Worm (Caenorhabditis elegans) whole organism, young adult: ENCODE data around the gene sra-6.

Experiments
- B0035.1 ChIP-seq: sonication (generic microtip); optimal IDR thresholded peaks from 2 replicates; lab custom pipeline; 2016; ENCODE audit warnings: missing genetic modification characterization, mild to moderate bottlenecking, missing compliant biosample characterization, missing genotype, missing genetic modification reagents
- C17E4.6 ChIP-seq: fragments of 200-800 bp; sonication (Bioruptor generic); IDR thresholded peaks from 2 replicates; pipeline ENCODE4 v1.3.6; 2022; ENCODE audit warnings: missing genetic modification reagents, missing genetic modification characterization, missing compliant biosample characterization
- D2030.7 ChIP-seq: fragments of 200-800 bp; sonication (Bioruptor generic); IDR thresholded peaks from 2 replicates; pipeline ENCODE4 v1.3.6; 2022; ENCODE audit warnings: missing genetic modification reagents, missing genetic modification characterization, missing compliant biosample characterization
- F33H1.4 ChIP-seq: fragments of 200-800 bp; sonication (Bioruptor generic); IDR thresholded peaks from 2 replicates; pipeline ENCODE4 v1.3.6; 2022; ENCODE audit warnings: missing genetic modification reagents, missing genetic modification characterization, missing compliant biosample characterization
- F37B4.10 ChIP-seq: fragments of 200-800 bp; sonication (Bioruptor generic); IDR thresholded peaks from 2 replicates; pipeline ENCODE4 v1.3.6; 2022; ENCODE audit warnings: missing genetic modification characterization, missing compliant biosample characterization
- F49E8.2 ChIP-seq: sonication (generic microtip); optimal IDR thresholded peaks from 3 replicates; lab custom pipeline; 2017; ENCODE audit warnings: missing genetic modification characterization, mild to moderate bottlenecking, missing compliant biosample characterization, antibody characterized with exemption, moderate library complexity; ENCODE audit not compliant: insufficient read depth
- F52B5.7 ChIP-seq: sonication (generic microtip); optimal IDR thresholded peaks from 2 replicates; lab custom pipeline; 2016; ENCODE audit warnings: mild to moderate bottlenecking, missing genetic modification characterization, missing compliant biosample characterization
- F57A8.1 ChIP-seq: fragments of 200-800 bp; sonication (Bioruptor generic); optimal IDR thresholded peaks from 2 replicates; lab custom pipeline; 2018; ENCODE audit warnings: mild to moderate bottlenecking, missing genetic modification characterization, moderate library complexity, missing compliant biosample characterization
- K11D2.4 ChIP-seq: fragments of 200-800 bp; sonication (Bioruptor generic); IDR thresholded peaks from 2 replicates; pipeline ENCODE4 v1.3.6; 2022; ENCODE audit warnings: missing genetic modification reagents, missing genetic modification characterization, missing compliant biosample characterization
- T26A5.8 ChIP-seq: sonication (generic microtip); optimal IDR thresholded peaks from 2 replicates; lab custom pipeline; 2016; ENCODE audit warnings: missing genetic modification characterization, missing compliant biosample characterization
- ama-1 ChIP-seq, 3 experiments: fragments of 150-350 bp in 1 of 3; sonication (generic microtip) in 2 of 3; optimal IDR thresholded peaks; 2 replicates each; lab custom pipeline; 2014 to 2018; ENCODE audit warnings: missing biosample characterization in 2 of 3, missing genetic modification characterization in 2 of 3, missing genetic modification reagents in 2 of 3
- atf-7 ChIP-seq: sonication (generic microtip); optimal IDR thresholded peaks from 2 replicates; lab custom pipeline; 2017; ENCODE audit warnings: mild to moderate bottlenecking, missing genetic modification characterization, missing compliant biosample characterization
- attf-5 ChIP-seq: fragments of 200-800 bp; sonication (Bioruptor generic); optimal IDR thresholded peaks from 2 replicates; lab custom pipeline; 2018; ENCODE audit warnings: mild to moderate bottlenecking, missing genetic modification characterization, missing compliant biosample characterization
- attf-6 ChIP-seq: fragments of 200-800 bp; sonication (Bioruptor generic); IDR thresholded peaks from 2 replicates; pipeline ENCODE4 v1.3.6; 2022; ENCODE audit warnings: missing genetic modification reagents, missing genetic modification characterization, missing compliant biosample characterization
- bed-1 ChIP-seq: fragments of 200-800 bp; sonication (Bioruptor generic); IDR thresholded peaks from 2 replicates; pipeline ENCODE4 v1.3.6; 2022; ENCODE audit warnings: missing genetic modification reagents, missing genetic modification characterization, missing compliant biosample characterization
- ccch-3 ChIP-seq: fragments of 200-800 bp; sonication (Bioruptor generic); optimal IDR thresholded peaks from 2 replicates; lab custom pipeline; 2018; ENCODE audit warnings: mild to moderate bottlenecking, missing genetic modification characterization, missing compliant biosample characterization
- cebp-2 ChIP-seq: fragments of 200-800 bp; sonication (Bioruptor generic); IDR thresholded peaks from 2 replicates; pipeline ENCODE4 v1.3.6; 2022; ENCODE audit warnings: missing genetic modification characterization, missing compliant biosample characterization
- chd-7 ChIP-seq: sonication (generic microtip); optimal IDR thresholded peaks from 2 replicates; lab custom pipeline; 2016; ENCODE audit warnings: mild to moderate bottlenecking, missing genetic modification characterization, moderate library complexity, missing compliant biosample characterization
- egl-44 ChIP-seq: fragments of 200-800 bp; sonication (Bioruptor generic); IDR thresholded peaks from 2 replicates; pipeline ENCODE4 v1.3.6; 2022; ENCODE audit warnings: missing genetic modification reagents, missing genetic modification characterization, missing compliant biosample characterization
- ets-4 ChIP-seq: fragments of 200-800 bp; sonication (Bioruptor generic); optimal IDR thresholded peaks from 2 replicates; lab custom pipeline; 2018; ENCODE audit warnings: mild to moderate bottlenecking, missing genetic modification characterization, missing compliant biosample characterization
- fkh-3 ChIP-seq: sonication (generic microtip); optimal IDR thresholded peaks from 2 replicates; lab custom pipeline; 2016; ENCODE audit warnings: mild to moderate bottlenecking, missing genetic modification characterization, missing compliant biosample characterization
- gei-17 ChIP-seq: fragments of 200-800 bp; sonication (Bioruptor generic); optimal IDR thresholded peaks from 2 replicates; lab custom pipeline; 2018; ENCODE audit warnings: mild to moderate bottlenecking, missing genetic modification characterization, missing compliant biosample characterization
- hlh-12 ChIP-seq: sonication (generic microtip); optimal IDR thresholded peaks from 2 replicates; lab custom pipeline; 2016; ENCODE audit warnings: missing genetic modification characterization, missing compliant biosample characterization
- let-607 ChIP-seq, 2 experiments: fragments of 200-800 bp in 1 of 2; sonication (Bioruptor generic) in 1 of 2; sonication (generic microtip) in 1 of 2; optimal IDR thresholded peaks; 2 replicates each; lab custom pipeline; 2016 to 2018; ENCODE audit warnings: mild to moderate bottlenecking in 2 of 2, missing compliant biosample characterization in 2 of 2, missing genetic modification characterization in 2 of 2, moderate library complexity in 2 of 2, missing genotype in 1 of 2
- lin-35 ChIP-seq, 3 experiments: fragments of 150-350 bp in 2 of 3; sonication (generic microtip) in 1 of 3; optimal IDR thresholded peaks; 2 replicates each; lab custom pipeline; 2014 to 2018; ENCODE audit warnings: missing biosample characterization in 3 of 3, missing genetic modification characterization in 3 of 3, missing genetic modification reagents in 3 of 3
- lin-40 ChIP-seq: sonication (generic microtip); optimal IDR thresholded peaks from 2 replicates; lab custom pipeline; 2016; ENCODE audit warnings: missing genetic modification characterization, mild to moderate bottlenecking, missing compliant biosample characterization, missing genotype, missing genetic modification reagents
- madf-10 ChIP-seq: sonication (generic microtip); optimal IDR thresholded peaks from 2 replicates; lab custom pipeline; 2016; ENCODE audit warnings: mild to moderate bottlenecking, missing genetic modification characterization, missing compliant biosample characterization
- madf-8 ChIP-seq: fragments of 200-800 bp; sonication (Bioruptor generic); conservative IDR thresholded peaks from 2 replicates; pipeline ENCODE4 v1.3.6; 2022; ENCODE audit warnings: missing genetic modification reagents, missing genetic modification characterization, missing compliant biosample characterization
- mcd-1 ChIP-seq: fragments of 200-800 bp; sonication (Bioruptor generic); IDR thresholded peaks from 2 replicates; pipeline ENCODE4 v1.3.6; 2022; ENCODE audit warnings: missing genetic modification reagents, missing genetic modification characterization, missing compliant biosample characterization
- mel-28 ChIP-seq: sonication (generic microtip); optimal IDR thresholded peaks from 2 replicates; lab custom pipeline; 2016; ENCODE audit warnings: borderline replicate concordance, mild to moderate bottlenecking, missing genetic modification characterization, missing compliant biosample characterization
- mxl-1 ChIP-seq: sonication (generic microtip); optimal IDR thresholded peaks from 2 replicates; lab custom pipeline; 2016; ENCODE audit warnings: missing genetic modification characterization, missing compliant biosample characterization
- nfya-1 ChIP-seq: sonication (generic microtip); optimal IDR thresholded peaks from 2 replicates; lab custom pipeline; 2017; ENCODE audit warnings: antibody characterized with exemption, missing compliant biosample characterization, missing genetic modification characterization, borderline replicate concordance; ENCODE audit not compliant: insufficient read depth
- nfya-2 ChIP-seq: fragments of 200-800 bp; sonication (Bioruptor generic); IDR thresholded peaks from 2 replicates; pipeline ENCODE4 v1.3.6; 2022; ENCODE audit warnings: missing genetic modification reagents, missing genetic modification characterization, missing compliant biosample characterization
- nhr-90 ChIP-seq: sonication (generic microtip); optimal IDR thresholded peaks from 2 replicates; lab custom pipeline; 2016; ENCODE audit warnings: missing genotype, mild to moderate bottlenecking, missing genetic modification characterization, missing compliant biosample characterization
- pha-4 ChIP-seq: fragments of 150-350 bp; sonication (generic microtip); optimal IDR thresholded peaks from 2 replicates; lab custom pipeline; 2014; ENCODE audit warnings: missing biosample characterization, missing genetic modification reagents, missing genetic modification characterization
- rpc-1 ChIP-seq, 2 experiments: fragments of 150-350 bp in 1 of 2; sonication (generic microtip) in 1 of 2; optimal IDR thresholded peaks; 2 replicates each; lab custom pipeline; 2014 to 2018; ENCODE audit warnings: missing biosample characterization in 1 of 2, missing genetic modification characterization in 1 of 2, missing genetic modification reagents in 1 of 2, missing genotype in 1 of 2
- snpc-3.4 ChIP-seq: sonication (generic microtip); optimal IDR thresholded peaks from 2 replicates; lab custom pipeline; 2017; ENCODE audit warnings: missing genetic modification characterization, mild to moderate bottlenecking, missing compliant biosample characterization, antibody characterized with exemption, moderate library complexity, missing genotype, missing genetic modification reagents
- sptf-2 ChIP-seq: fragments of 200-800 bp; sonication (Bioruptor generic); optimal IDR thresholded peaks from 2 replicates; lab custom pipeline; 2018; ENCODE audit warnings: mild to moderate bottlenecking, missing genetic modification characterization, missing compliant biosample characterization
- tbx-9 ChIP-seq: sonication (generic microtip); optimal IDR thresholded peaks from 2 replicates; lab custom pipeline; 2016; ENCODE audit warnings: borderline replicate concordance, missing genetic modification characterization, inconsistent platforms, missing compliant biosample characterization
- unc-62 ChIP-seq: fragments of 150-350 bp; optimal IDR thresholded peaks from 2 replicates; lab custom pipeline; 2014; ENCODE audit warnings: missing biosample characterization, missing genetic modification reagents, missing genetic modification characterization
- xnd-1 ChIP-seq: sonication (generic microtip); optimal IDR thresholded peaks from 2 replicates; lab custom pipeline; 2016; ENCODE audit warnings: missing genotype, missing genetic modification reagents, missing genetic modification characterization, missing compliant biosample characterization
- zfh-2 ChIP-seq: fragments of 200-800 bp; sonication (Bioruptor generic); conservative IDR thresholded peaks from 2 replicates; pipeline ENCODE4 v1.3.6; 2022; ENCODE audit warnings: missing genetic modification reagents, missing genetic modification characterization, missing compliant biosample characterization
- zim-3 ChIP-seq: sonication (generic microtip); optimal IDR thresholded peaks from 2 replicates; lab custom pipeline; 2017; ENCODE audit warnings: mild to moderate bottlenecking, missing genetic modification characterization, moderate library complexity, missing compliant biosample characterization
- ztf-18 ChIP-seq: sonication (generic microtip); optimal IDR thresholded peaks from 2 replicates; lab custom pipeline; 2016; ENCODE audit warnings: missing genotype, mild to moderate bottlenecking, missing genetic modification characterization, missing compliant biosample characterization
- ztf-28 ChIP-seq: fragments of 200-800 bp; sonication (Bioruptor generic); IDR thresholded peaks from 2 replicates; pipeline ENCODE4 v1.3.6; 2022; ENCODE audit warnings: missing genetic modification reagents, missing genetic modification characterization, missing compliant biosample characterization
- ztf-6 ChIP-seq: fragments of 200-800 bp; sonication (Bioruptor generic); IDR thresholded peaks from 2 replicates; pipeline ENCODE4 v1.3.6; 2022; ENCODE audit warnings: missing genetic modification reagents, missing genetic modification characterization, missing compliant biosample characterization

The sra-6 gene

ce11 chrII:9500926-9501325 is 49.7 kb downstream of the sra-6 start (continued):
- TF ChIP-seq sptf-2 (GFP tag; lab: Kevin White, UChicago) (no peak), let-607 (tag; optimal IDR thresholded peaks at IDR 0.05; lab: Kevin White, UChicago) (peak in 1 of 2 experiments; percentile 68), F37B4.10 (GFP tag; lab: Robert Waterston, UW) (no peak), mel-28 (tag; lab: Kevin White, UChicago) (no peak), mxl-1 (tag; lab: Kevin White, UChicago) (no peak), nhr-90 (peak; percentile 43), xnd-1 (no peak), zfh-2 (GFP tag; lab: Robert Waterston, UW) (no peak), ztf-6 (GFP tag; lab: Robert Waterston, UW) (no peak), lin-35 (GFP tag; optimal IDR thresholded peaks at IDR 0.05; lab: Kevin White, UChicago) (no peak), madf-10 (tag; lab: Kevin White, UChicago) (peak; percentile 47), ztf-18 (tag; lab: Kevin White, UChicago) (no peak), egl-44 (GFP tag; lab: Robert Waterston, UW) (0 out of 2 replicates have a peak, but pooled peaks have one; percentile 19), unc-62 (no peak), C17E4.6 (GFP tag; lab: Robert Waterston, UW) (no peak), ccch-3 (no peak), F57A8.1 (GFP tag; lab: Kevin White, UChicago) (no peak), attf-5 (GFP tag; lab: Kevin White, UChicago) (no peak), K11D2.4 (GFP tag; lab: Robert Waterston, UW) (no peak), ama-1 (optimal IDR thresholded peaks at IDR 0.05; lab: Kevin White, UChicago) (no peak), ama-1 (GFP tag; optimal IDR thresholded peaks at IDR 0.05; lab: Kevin White, UChicago) (no peak), cebp-2 (GFP tag; lab: Robert Waterston, UW) (no peak), rpc-1 (optimal IDR thresholded peaks at IDR 0.05; lab: Kevin White, UChicago) (no peak), rpc-1 (tag; optimal IDR thresholded peaks at IDR 0.05; lab: Kevin White, UChicago) (no peak), ets-4 (GFP tag; lab: Kevin White, UChicago) (peak; percentile 59), lin-40 (tag; lab: Kevin White, UChicago) (peak; percentile 24), T26A5.8 (tag; lab: Kevin White, UChicago) (no peak), nfya-1 (tag; lab: Kevin White, UChicago) (no peak), attf-6 (GFP tag; lab: Robert Waterston, UW) (no peak), mcd-1 (no peak), bed-1 (GFP tag; lab: Robert Waterston, UW) (no peak), pha-4 (peak; percentile 78), atf-7 (peak; percentile 84), F52B5.7 (no peak), D2030.7 (GFP tag; lab: Robert Waterston, UW) (no peak), B0035.1 (tag; lab: Kevin White, UChicago) (no peak), F49E8.2 (tag; lab: Kevin White, UChicago) (no peak), ztf-28 (GFP tag; lab: Robert Waterston, UW) (no peak), zim-3 (tag; lab: Kevin White, UChicago) (no peak), F33H1.4 (GFP tag; lab: Robert Waterston, UW) (no peak), madf-8 (GFP tag; lab: Robert Waterston, UW) (no peak), tbx-9 (no peak), hlh-12 (no peak), gei-17 (no peak), snpc-3.4 (tag; lab: Kevin White, UChicago) (no peak), fkh-3 (tag; lab: Kevin White, UChicago) (no peak), chd-7 (tag; lab: Kevin White, UChicago) (peak; percentile 45), nfya-2 (no peak)
